Fruit fly (Drosophila melanogaster): ENCODE data around the gene ChAT.

The ChAT gene

dm6 chr3R:18663525-18663924, 41.8 kb upstream of the ChAT start, which contains the start of the genes Cpsf73 and Gos28 (continued):
- TF ChIP-seq YL-1 (GFP tag; optimal IDR thresholded peaks at IDR 0.05) (peak; percentile 77), CG13424 (tag; optimal IDR thresholded peaks at IDR 0.05) (peak; percentile 5), CG13287 (GFP tag; IDR thresholded peaks at IDR 0.05; ENCODE audit: partially characterized antibody) (peak; percentile 73), CG7372 (GFP tag; IDR thresholded peaks at IDR 0.05) (no peak), CG4282 (GFP tag; optimal IDR thresholded peaks at IDR 0.05) (peak; percentile 12), Hsf (GFP tag; optimal IDR thresholded peaks at IDR 0.05) (peak; percentile 0), ken (GFP tag; IDR thresholded peaks at IDR 0.05) (no peak), CG7786 (GFP tag; optimal IDR thresholded peaks at IDR 0.05) (peak; percentile 3), Pdp1 (GFP tag; optimal IDR thresholded peaks at IDR 0.05) (peak; percentile 31 to 33), phol (tag; optimal IDR thresholded peaks at IDR 0.05) (peak; percentile 53), CG12391 (tag; optimal IDR thresholded peaks at IDR 0.05) (peak; percentile 49), B-H2 (GFP tag; optimal IDR thresholded peaks at IDR 0.05) (no peak), wdn (GFP tag; IDR thresholded peaks at IDR 0.05) (no peak), dm (GFP tag; optimal IDR thresholded peaks at IDR 0.05) (peak; percentile 25), Lhr (GFP tag; optimal IDR thresholded peaks at IDR 0.05) (peak; percentile 22), CG8281 (tag; optimal IDR thresholded peaks at IDR 0.05) (no peak), CG9609 (GFP tag; optimal IDR thresholded peaks at IDR 0.05) (no peak), CG8089 (GFP tag; optimal IDR thresholded peaks at IDR 0.05) (no peak), CG6854 (GFP tag; optimal IDR thresholded peaks at IDR 0.05) (no peak), Opbp (GFP tag; IDR thresholded peaks at IDR 0.05; ENCODE audit: partially characterized antibody) (peak; percentile 38; the same call in 1 of the 3 replicates), CG31224 (GFP tag; IDR thresholded peaks at IDR 0.05) (peak; percentile 17; the same call in 1 of the 2 replicates), ranshi (GFP tag; IDR thresholded peaks at IDR 0.05) (peak; percentile 41; the same call in 1 of the 2 replicates), disco-r (GFP tag; optimal IDR thresholded peaks at IDR 0.05) (no peak), eyg (GFP tag; optimal IDR thresholded peaks at IDR 0.05) (no peak), gro (GFP tag; optimal IDR thresholded peaks at IDR 0.05) (no peak), Dll (GFP tag; IDR thresholded peaks at IDR 0.05; ENCODE audit: partially characterized antibody) (peak; percentile 60; the same call in 1 of the 4 replicates), Med (GFP tag) (peak; percentile 82), BEAF-32 (GFP tag; optimal IDR thresholded peaks at IDR 0.05) (peak; percentile 61), CG15514 (GFP tag; optimal IDR thresholded peaks at IDR 0.05) (peak; percentile 85), lola (GFP tag; optimal IDR thresholded peaks at IDR 0.05) (peak in 1 of 3 experiments; percentile 24), pum (GFP tag; optimal IDR thresholded peaks at IDR 0.05) (peak; percentile 38), Nf-YA (GFP tag; IDR thresholded peaks at IDR 0.05) (no peak), slbo (GFP tag; IDR thresholded peaks at IDR 0.05) (peak; percentile 49), tap (tag; optimal IDR thresholded peaks at IDR 0.05) (no peak), scrt (GFP tag; optimal IDR thresholded peaks at IDR 0.05) (peak; percentile 24), Dek (tag; optimal IDR thresholded peaks at IDR 0.05) (no peak), unc-4 (GFP tag; IDR thresholded peaks at IDR 0.05; ENCODE audit: partially characterized antibody) (0 out of 2 replicates have a peak, but pooled peaks have one; percentile 34), Sry-δ (GFP tag; optimal IDR thresholded peaks at IDR 0.05) (peak; percentile 51), CG6272 (GFP tag; IDR thresholded peaks at IDR 0.05) (no peak; the same call in 1 of the 2 replicates), CG7357 (GFP tag; IDR thresholded peaks at IDR 0.05) (0 out of 3 replicates have a peak, but pooled peaks have one; percentile 26), CG8944 (GFP tag; optimal IDR thresholded peaks at IDR 0.05) (peak; percentile 18), croc (GFP tag; conservative IDR thresholded peaks at IDR 0.05) (no peak), bowl (GFP tag; IDR thresholded peaks at IDR 0.05) (no peak), tna (GFP tag; IDR thresholded peaks at IDR 0.05; ENCODE audit: partially characterized antibody) (no peak), al (GFP tag; IDR thresholded peaks at IDR 0.05) (no peak), row (GFP tag; IDR thresholded peaks at IDR 0.05) (peak; percentile 86), Doc3 (GFP tag; IDR thresholded peaks at IDR 0.05; ENCODE audit: partially characterized antibody) (0 out of 3 replicates have a peak, but pooled peaks have one; percentile 37), fu2 (GFP tag; optimal IDR thresholded peaks at IDR 0.05) (no peak), CG14014 (GFP tag; IDR thresholded peaks at IDR 0.05) (0 out of 2 replicates have a peak, but pooled peaks have one; percentile 33), Nf-YC (tag; optimal IDR thresholded peaks at IDR 0.05) (peak; percentile 19)

Data from whole organism, embryonic.